In the genomic region with DNA sequence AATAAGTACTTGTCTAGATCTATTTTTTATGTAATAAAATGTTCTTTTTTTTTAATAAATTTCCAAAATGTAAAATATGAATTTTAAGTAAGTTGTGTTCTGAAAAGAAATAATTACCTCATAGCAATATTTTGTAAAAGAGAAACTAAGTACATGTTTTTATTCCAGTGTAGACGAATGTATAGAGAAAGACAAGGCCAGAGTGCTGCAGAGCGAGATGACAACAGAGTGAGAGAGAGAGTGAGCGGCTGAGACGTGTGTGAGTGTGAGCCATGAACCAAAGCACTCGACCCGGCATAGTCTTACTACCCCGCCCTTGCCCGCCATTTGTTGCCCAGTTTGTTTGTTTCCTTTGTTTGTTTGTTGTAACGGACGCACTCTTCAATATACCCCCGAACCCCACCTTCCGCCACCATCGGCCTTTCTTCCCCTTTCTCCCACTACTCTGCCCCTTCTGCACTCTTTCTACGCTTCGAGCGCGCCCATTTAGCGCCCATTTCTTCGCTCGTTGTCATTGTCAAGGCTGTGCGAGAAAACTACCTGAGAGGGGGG, we compare ENCODE assay signal across 2 fruit fly cellular contexts.
TF ChIP-seq lines count a peak whose summit lies in the region.

No protein-coding gene starts in this region.

TF ChIP-seq in whole organism, embryonic, 481 proteins besides CTCF, POLR2A, EP300 and RAD21 (continued from another document and continues in another):
- TF ChIP-seq sisA (GFP tag; IDR thresholded peaks at IDR 0.05; lab: Robert Waterston, UW) (0 out of 2 replicates have a peak, but pooled peaks have one; percentile 9), CG17359 (tag; optimal IDR thresholded peaks at IDR 0.05; lab: Kevin White, UChicago) (peak; percentile 52), unpg (GFP tag; optimal IDR thresholded peaks at IDR 0.05; lab: Kevin White, UChicago) (peak; percentile 20), CG15011 (GFP tag; optimal IDR thresholded peaks at IDR 0.05; lab: Kevin White, UChicago) (no peak), CG17186 (GFP tag; optimal IDR thresholded peaks at IDR 0.05; lab: Kevin White, UChicago) (peak; percentile 44), CG34376 (GFP tag; optimal IDR thresholded peaks at IDR 0.05; lab: Kevin White, UChicago) (no peak), CG33557 (GFP tag; optimal IDR thresholded peaks at IDR 0.05; lab: Kevin White, UChicago) (peak; percentile 57), grn (GFP tag; optimal IDR thresholded peaks at IDR 0.05; lab: Kevin White, UChicago) (peak; percentile 34), CG15601 (tag; optimal IDR thresholded peaks at IDR 0.05; lab: Kevin White, UChicago) (peak; percentile 64), Pdp1 (GFP tag; optimal IDR thresholded peaks at IDR 0.05; lab: Kevin White, UChicago) (peak; percentile 17 to 30), vvl (GFP tag; IDR thresholded peaks at IDR 0.05; lab: Robert Waterston, UW) (peak; percentile 81), sc (optimal IDR thresholded peaks at IDR 0.05; lab: Kevin White, UChicago) (no peak), sc (GFP tag; optimal IDR thresholded peaks at IDR 0.05; lab: Kevin White, UChicago) (peak; percentile 32), nau (GFP tag; optimal IDR thresholded peaks at IDR 0.05; lab: Kevin White, UChicago) (peak; percentile 75), wek (GFP tag; optimal IDR thresholded peaks at IDR 0.05; lab: Kevin White, UChicago) (peak; percentile 68), CG10366 (GFP tag; IDR thresholded peaks at IDR 0.05; lab: Robert Waterston, UW) (no peak), tap (tag; optimal IDR thresholded peaks at IDR 0.05; lab: Kevin White, UChicago) (no peak), sim (GFP tag; IDR thresholded peaks at IDR 0.05; lab: Robert Waterston, UW) (no peak), CG9215 (GFP tag; IDR thresholded peaks at IDR 0.05; lab: Robert Waterston, UW) (peak; percentile 32; the same call in 1 of the 2 replicates), gt (GFP tag; IDR thresholded peaks at IDR 0.05; lab: Robert Waterston, UW) (0 out of 2 replicates have a peak, but pooled peaks have one; percentile 20), dan (GFP tag; IDR thresholded peaks at IDR 0.05; lab: Robert Waterston, UW) (no peak), CG10431 (GFP tag; optimal IDR thresholded peaks at IDR 0.05; lab: Kevin White, UChicago) (peak; percentile 37), CG6765 (GFP tag; optimal IDR thresholded peaks at IDR 0.05; lab: Kevin White, UChicago) (no peak), tll (GFP tag; optimal IDR thresholded peaks at IDR 0.05; lab: Kevin White, UChicago) (no peak), cato (GFP tag; optimal IDR thresholded peaks at IDR 0.05; lab: Kevin White, UChicago; ENCODE audit: borderline replicate concordance) (no peak), Spps (tag; optimal IDR thresholded peaks at IDR 0.05; lab: Kevin White, UChicago) (no peak), sob (GFP tag; IDR thresholded peaks at IDR 0.05; lab: Robert Waterston, UW) (peak; percentile 66), Nf-YA (GFP tag; IDR thresholded peaks at IDR 0.05; lab: Robert Waterston, UW) (0 out of 2 replicates have a peak, but pooled peaks have one; percentile 45), CG14860 (GFP tag; IDR thresholded peaks at IDR 0.05; lab: Robert Waterston, UW; ENCODE audit: partially characterized antibody) (no peak), nerfin-1 (tag; optimal IDR thresholded peaks at IDR 0.05; lab: Kevin White, UChicago) (peak; percentile 44), Hmr (GFP tag; optimal IDR thresholded peaks at IDR 0.05; lab: Kevin White, UChicago) (peak; percentile 54), CG13424 (tag; optimal IDR thresholded peaks at IDR 0.05; lab: Kevin White, UChicago) (peak; percentile 71), CG9609 (GFP tag; optimal IDR thresholded peaks at IDR 0.05; lab: Kevin White, UChicago) (peak; percentile 27), zen (tag; optimal IDR thresholded peaks at IDR 0.05; lab: Kevin White, UChicago) (no peak), ATbp (GFP tag; optimal IDR thresholded peaks at IDR 0.05; lab: Kevin White, UChicago) (peak; percentile 91), Hr39 (optimal IDR thresholded peaks at IDR 0.05; lab: Kevin White, UChicago) (no peak), CG4404 (GFP tag; IDR thresholded peaks at IDR 0.05; lab: Robert Waterston, UW) (no peak), dmrt11E (tag; optimal IDR thresholded peaks at IDR 0.05; lab: Kevin White, UChicago) (peak; percentile 72), ftz-f1 (GFP tag; optimal IDR thresholded peaks at IDR 0.05; lab: Kevin White, UChicago) (peak; percentile 83), CHES-1-like (GFP tag; optimal IDR thresholded peaks at IDR 0.05; lab: Kevin White, UChicago) (peak; percentile 2), klu (GFP tag; IDR thresholded peaks at IDR 0.05; lab: Robert Waterston, UW) (no peak), bigmax (GFP tag; optimal IDR thresholded peaks at IDR 0.05; lab: Kevin White, UChicago) (peak; percentile 16), scrt (GFP tag; optimal IDR thresholded peaks at IDR 0.05; lab: Kevin White, UChicago) (peak; percentile 61), CG31388 (GFP tag; optimal IDR thresholded peaks at IDR 0.05; lab: Kevin White, UChicago) (no peak), CG9437 (GFP tag; optimal IDR thresholded peaks at IDR 0.05; lab: Kevin White, UChicago) (peak; percentile 72), insv (GFP tag; optimal IDR thresholded peaks at IDR 0.05; lab: Kevin White, UChicago) (no peak), Blimp-1 (GFP tag; optimal IDR thresholded peaks at IDR 0.05; lab: Kevin White, UChicago) (peak; percentile 67), sens (GFP tag; lab: Kevin White, UChicago) (peak; percentile 83), CG9876 (GFP tag; optimal IDR thresholded peaks at IDR 0.05; lab: Kevin White, UChicago) (peak; percentile 24), az2 (GFP tag; optimal IDR thresholded peaks at IDR 0.05; lab: Kevin White, UChicago) (peak; percentile 14), CG11093 (GFP tag; IDR thresholded peaks at IDR 0.05; lab: Robert Waterston, UW) (peak; percentile 61; the same call in 1 of the 3 replicates), HLH3B (GFP tag; IDR thresholded peaks at IDR 0.05; lab: Robert Waterston, UW) (no peak), CG7987 (GFP tag; optimal IDR thresholded peaks at IDR 0.05; lab: Kevin White, UChicago) (peak; percentile 77), gce (GFP tag; IDR thresholded peaks at IDR 0.05; lab: Robert Waterston, UW) (0 out of 3 replicates have a peak, but pooled peaks have one; percentile 70), CG12744 (GFP tag; optimal IDR thresholded peaks at IDR 0.05; lab: Kevin White, UChicago) (no peak), CG7839 (tag; optimal IDR thresholded peaks at IDR 0.05; lab: Kevin White, UChicago) (peak; percentile 76), CG1603 (tag; optimal IDR thresholded peaks at IDR 0.05; lab: Kevin White, UChicago) (peak; percentile 79), HHEX (GFP tag; optimal IDR thresholded peaks at IDR 0.05; lab: Kevin White, UChicago) (peak; percentile 64), tx (GFP tag; optimal IDR thresholded peaks at IDR 0.05; lab: Kevin White, UChicago) (no peak), slou (GFP tag; optimal IDR thresholded peaks at IDR 0.05; lab: Kevin White, UChicago) (no peak), HmgD (GFP tag; optimal IDR thresholded peaks at IDR 0.05; lab: Kevin White, UChicago) (no peak), ash1 (GFP tag; optimal IDR thresholded peaks at IDR 0.05; lab: Kevin White, UChicago) (no peak)

TF ChIP-seq in whole organism, prepupa, 60 proteins besides CTCF, POLR2A, EP300 and RAD21 (continued from another document):
- TF ChIP-seq CG34406 (GFP tag; optimal IDR thresholded peaks at IDR 0.05; lab: Kevin White, UChicago) = peak; percentile 45
